Worm (Caenorhabditis elegans) whole organism, L1 larva: Measurements from ENCODE around the gene R160.5.

Experiments
- aly-2 ChIP-seq: fragments of 150-350 bp; optimal IDR thresholded peaks from 2 replicates; lab custom pipeline; 2014; ENCODE audit warnings: missing biosample characterization, missing genetic modification characterization
- elt-2 ChIP-seq: sonication (generic microtip); optimal IDR thresholded peaks from 2 replicates; lab custom pipeline; 2016; ENCODE audit warnings: missing genetic modification characterization, mild to moderate bottlenecking, inconsistent platforms, missing compliant biosample characterization, missing genetic modification reagents
- fkh-10 ChIP-seq: sonication (generic microtip); optimal IDR thresholded peaks from 2 replicates; lab custom pipeline; 2017; ENCODE audit warnings: missing biosample characterization, missing genetic modification reagents, missing genetic modification characterization
- isw-1 ChIP-seq: fragments of 200-800 bp; sonication (Bioruptor generic); IDR thresholded peaks from 2 replicates; pipeline ENCODE4 v1.3.6; 2022; ENCODE audit warnings: missing genetic modification characterization, missing compliant biosample characterization
- lin-35 ChIP-seq, 2 experiments: fragments of 150-350 bp; optimal IDR thresholded peaks; 2 replicates each; lab custom pipeline; 2014; ENCODE audit warnings: missing biosample characterization in 2 of 2, missing genetic modification characterization in 2 of 2, missing genetic modification reagents in 2 of 2
- nhr-11 ChIP-seq: fragments of 150-350 bp; optimal IDR thresholded peaks from 2 replicates; lab custom pipeline; 2014; ENCODE audit warnings: missing biosample characterization, missing genetic modification characterization
- nhr-12 ChIP-seq: sonication (generic microtip); optimal IDR thresholded peaks from 2 replicates; lab custom pipeline; 2017; ENCODE audit warnings: missing biosample characterization, missing genetic modification characterization
- nhr-76 ChIP-seq: sonication (generic microtip); optimal IDR thresholded peaks from 2 replicates; lab custom pipeline; 2017; ENCODE audit warnings: missing biosample characterization, missing genetic modification characterization
- pag-3 ChIP-seq: sonication (generic microtip); optimal IDR thresholded peaks from 2 replicates; lab custom pipeline; 2017; ENCODE audit warnings: missing genetic modification characterization, mild to moderate bottlenecking, missing compliant biosample characterization, antibody characterized with exemption, borderline replicate concordance; ENCODE audit not compliant: insufficient read depth
- sox-4 ChIP-seq: sonication (generic microtip); optimal IDR thresholded peaks from 2 replicates; lab custom pipeline; 2016; ENCODE audit warnings: missing genetic modification characterization, missing compliant biosample characterization
- tbx-2 ChIP-seq: sonication (generic microtip); optimal IDR thresholded peaks from 2 replicates; lab custom pipeline; 2016; ENCODE audit warnings: missing genetic modification characterization, missing compliant biosample characterization
- zag-1 ChIP-seq: fragments of 150-350 bp; optimal IDR thresholded peaks from 2 replicates; lab custom pipeline; 2014; ENCODE audit warnings: missing biosample characterization, missing genetic modification characterization
- ztf-11 ChIP-seq, 2 experiments: sonication (generic microtip); optimal IDR thresholded peaks; 2 replicates each; lab custom pipeline; 2016 to 2017; ENCODE audit warnings: missing genetic modification characterization in 2 of 2, missing biosample characterization in 1 of 2, missing compliant biosample characterization in 1 of 2

DNA sequence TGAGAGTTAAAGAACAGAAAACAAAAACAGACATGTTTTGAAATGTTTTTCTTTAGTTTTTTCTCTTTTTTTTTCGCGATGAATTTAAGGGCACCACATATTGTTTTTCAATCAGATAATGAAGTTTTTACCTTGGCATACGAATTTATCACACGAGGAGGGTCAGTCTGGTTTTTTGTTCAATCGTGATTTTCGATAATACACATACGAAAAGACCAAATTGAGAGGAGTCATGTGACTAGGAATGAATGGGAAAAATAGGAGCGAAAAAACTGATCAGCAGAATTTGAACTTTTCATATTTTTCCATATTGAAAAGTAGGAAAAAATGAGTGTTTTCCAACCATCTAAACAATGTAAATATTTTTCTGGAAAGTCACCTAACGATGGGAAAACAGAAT is 15.8 kb upstream of the R160.5 start:
- TF ChIP-seq fkh-10 (GFP tag; lab: Kevin White, UChicago) (no peak), nhr-11 (tag; lab: Kevin White, UChicago) (no peak), nhr-76 (tag; lab: Kevin White, UChicago) (no peak), sox-4 (tag; lab: Kevin White, UChicago) (no peak), elt-2 (tag; lab: Kevin White, UChicago) (no peak), aly-2 (no peak), tbx-2 (tag; lab: Kevin White, UChicago) (no peak), pag-3 (no peak), ztf-11 (tag; optimal IDR thresholded peaks at IDR 0.05; lab: Kevin White, UChicago) (no peak), isw-1 (GFP tag; lab: Robert Waterston, UW) (no peak), lin-35 (GFP tag; optimal IDR thresholded peaks at IDR 0.05; lab: Kevin White, UChicago) (peak in 1 of 2 experiments; percentile 51), zag-1 (tag; lab: Kevin White, UChicago) (no peak), nhr-12 (tag; lab: Kevin White, UChicago) (no peak)
